Fruit fly (Drosophila melanogaster) whole organism, prepupa: Measurements from ENCODE around the gene CalpB.

Experiments
- Blimp-1 ChIP-seq: fragments of 200-800 bp; sonication (Bioruptor generic); optimal IDR thresholded peaks from 3 replicates; lab custom pipeline; 2017; ENCODE audit warnings: missing biosample characterization, missing genetic modification characterization, mild to moderate bottlenecking, moderate library complexity, missing genetic modification reagents
- CG10631 ChIP-seq: fragments of 200-800 bp; sonication (Bioruptor generic); optimal IDR thresholded peaks from 2 replicates; lab custom pipeline; 2016; ENCODE audit warnings: missing biosample characterization, missing genetic modification characterization
- CG10669 ChIP-seq: fragments of 200-800 bp; sonication (Bioruptor generic); optimal IDR thresholded peaks from 3 replicates; lab custom pipeline; 2018; ENCODE audit warnings: missing biosample characterization, mild to moderate bottlenecking, missing genetic modification characterization, moderate library complexity
- CG11294 ChIP-seq: fragments of 200-800 bp; sonication (Bioruptor generic); IDR thresholded peaks from 2 replicates; pipeline ENCODE4 v1.3.6; 2022; ENCODE audit warnings: missing biosample characterization, missing genetic modification characterization
- CG15336 ChIP-seq: fragments of 200-800 bp; sonication (Bioruptor generic); IDR thresholded peaks from 2 replicates; pipeline ENCODE4 v1.3.6; 2022; ENCODE audit warnings: missing biosample characterization, missing genetic modification characterization
- CG1621 ChIP-seq: fragments of 200-800 bp; sonication (Bioruptor generic); optimal IDR thresholded peaks from 3 replicates; lab custom pipeline; 2018; ENCODE audit warnings: missing biosample characterization, mild to moderate bottlenecking, missing genetic modification characterization
- CG16779 ChIP-seq: fragments of 200-800 bp; sonication (Bioruptor generic); optimal IDR thresholded peaks from 3 replicates; lab custom pipeline; 2017; ENCODE audit warnings: missing biosample characterization, mild to moderate bottlenecking, missing genetic modification characterization
- CG3032 ChIP-seq: fragments of 200-800 bp; optimal IDR thresholded peaks from 2 replicates; lab custom pipeline; 2019; ENCODE audit warnings: missing biosample characterization, mild to moderate bottlenecking, missing genetic modification characterization, moderate library complexity
- CG31627 ChIP-seq: fragments of 200-800 bp; sonication (Bioruptor generic); optimal IDR thresholded peaks from 3 replicates; lab custom pipeline; 2016; ENCODE audit warnings: missing biosample characterization, missing genetic modification characterization
- CG32006 ChIP-seq: fragments of 200-800 bp; sonication (Bioruptor generic); optimal IDR thresholded peaks from 3 replicates; lab custom pipeline; 2017; ENCODE audit warnings: missing biosample characterization, mild to moderate bottlenecking, missing genetic modification characterization
- CG34406 ChIP-seq: fragments of 200-800 bp; sonication (Bioruptor generic); optimal IDR thresholded peaks from 3 replicates; lab custom pipeline; 2016; ENCODE audit warnings: missing biosample characterization, missing genetic modification characterization
- CG3919 ChIP-seq: fragments of 200-800 bp; sonication (Bioruptor generic); optimal IDR thresholded peaks from 3 replicates; lab custom pipeline; 2016; ENCODE audit warnings: missing biosample characterization, missing genetic modification characterization
- CG6163 ChIP-seq: fragments of 200-800 bp; sonication (Bioruptor generic); IDR thresholded peaks from 3 replicates; pipeline ENCODE4 v1.3.6; 2022; ENCODE audit warnings: missing biosample characterization, missing genetic modification characterization
- CG6276 ChIP-seq: fragments of 200-800 bp; sonication (Bioruptor generic); optimal IDR thresholded peaks from 2 replicates; lab custom pipeline; 2017; ENCODE audit warnings: missing biosample characterization, mild to moderate bottlenecking, missing genetic modification characterization
- CG6792 ChIP-seq: fragments of 200-800 bp; sonication (Bioruptor generic); optimal IDR thresholded peaks from 3 replicates; lab custom pipeline; 2016; ENCODE audit warnings: missing biosample characterization, missing genetic modification characterization
- CG7368 ChIP-seq: fragments of 200-800 bp; sonication (Bioruptor generic); optimal IDR thresholded peaks from 3 replicates; lab custom pipeline; 2016; ENCODE audit warnings: missing biosample characterization, missing genetic modification characterization
- CG8119 ChIP-seq: fragments of 200-800 bp; sonication (Bioruptor generic); IDR thresholded peaks from 3 replicates; pipeline ENCODE4 v1.3.6; 2022; ENCODE audit warnings: missing biosample characterization, missing genetic modification characterization
- CG8319 ChIP-seq: fragments of 200-800 bp; sonication (Bioruptor generic); optimal IDR thresholded peaks from 3 replicates; lab custom pipeline; 2016; ENCODE audit warnings: missing biosample characterization, missing genetic modification characterization
- CG8632 ChIP-seq: fragments of 200-800 bp; sonication (Bioruptor generic); optimal IDR thresholded peaks from 3 replicates; lab custom pipeline; 2016; ENCODE audit warnings: missing biosample characterization, missing genetic modification characterization
- CG9139 ChIP-seq: fragments of 200-800 bp; sonication (Bioruptor generic); optimal IDR thresholded peaks from 3 replicates; lab custom pipeline; 2017; ENCODE audit warnings: missing biosample characterization, mild to moderate bottlenecking, missing genetic modification characterization
- Eip75B ChIP-seq: fragments of 200-800 bp; sonication (Bioruptor generic); optimal IDR thresholded peaks from 3 replicates; lab custom pipeline; 2016; ENCODE audit warnings: missing biosample characterization, missing genetic modification characterization
- Eip78C ChIP-seq: fragments of 200-800 bp; sonication (Bioruptor generic); peaks from one replicate; lab custom pipeline; 2016; ENCODE audit warnings: missing biosample characterization, missing genetic modification characterization
- Eip93F ChIP-seq: fragments of 200-800 bp; sonication (Bioruptor generic); optimal IDR thresholded peaks from 2 replicates; lab custom pipeline; 2016; ENCODE audit warnings: missing biosample characterization, mild to moderate bottlenecking, missing genetic modification characterization
- Ets96B ChIP-seq: fragments of 200-800 bp; optimal IDR thresholded peaks from 2 replicates; lab custom pipeline; 2019; ENCODE audit warnings: missing biosample characterization, mild to moderate bottlenecking, missing genetic modification characterization, moderate library complexity
- Met ChIP-seq: fragments of 200-800 bp; sonication (Bioruptor generic); optimal IDR thresholded peaks from 3 replicates; lab custom pipeline; 2016; ENCODE audit warnings: missing biosample characterization, missing genetic modification characterization
- OdsH ChIP-seq: fragments of 200-800 bp; sonication (Bioruptor generic); optimal IDR thresholded peaks from 3 replicates; lab custom pipeline; 2016; ENCODE audit warnings: missing biosample characterization, missing genetic modification characterization
- Smox ChIP-seq: fragments of 200-800 bp; sonication (Bioruptor generic); optimal IDR thresholded peaks from 3 replicates; lab custom pipeline; 2016; ENCODE audit warnings: missing biosample characterization, missing genetic modification characterization
- Sox102F ChIP-seq: fragments of 200-800 bp; sonication (Bioruptor generic); optimal IDR thresholded peaks from 2 replicates; lab custom pipeline; 2016; ENCODE audit warnings: missing biosample characterization, mild to moderate bottlenecking, missing genetic modification characterization
- Sox14 ChIP-seq: fragments of 200-800 bp; sonication (Bioruptor generic); optimal IDR thresholded peaks from 3 replicates; lab custom pipeline; 2016; ENCODE audit warnings: missing biosample characterization, missing genetic modification characterization
- Sox15 ChIP-seq: fragments of 200-800 bp; sonication (Bioruptor generic); optimal IDR thresholded peaks from 3 replicates; lab custom pipeline; 2016; ENCODE audit warnings: missing biosample characterization, missing genetic modification characterization
- achi ChIP-seq: fragments of 200-800 bp; sonication (Bioruptor generic); optimal IDR thresholded peaks from 3 replicates; lab custom pipeline; 2016; ENCODE audit warnings: missing biosample characterization, missing genetic modification characterization
- dsx ChIP-seq: fragments of 200-800 bp; optimal IDR thresholded peaks from 3 replicates; lab custom pipeline; 2019; ENCODE audit warnings: missing biosample characterization, mild to moderate bottlenecking, missing genetic modification characterization, moderate library complexity; ENCODE audit not compliant: poor library complexity, severe bottlenecking
- eg ChIP-seq: fragments of 200-800 bp; sonication (Bioruptor generic); IDR thresholded peaks from 3 replicates; pipeline ENCODE4 v1.3.6; 2022; ENCODE audit warnings: missing biosample characterization, missing genetic modification characterization
- esn ChIP-seq: fragments of 200-800 bp; sonication (Bioruptor generic); optimal IDR thresholded peaks from 2 replicates; lab custom pipeline; 2016; ENCODE audit warnings: missing biosample characterization, mild to moderate bottlenecking, missing genetic modification characterization, moderate library complexity
- fd59A ChIP-seq: fragments of 200-800 bp; sonication (Bioruptor generic); optimal IDR thresholded peaks from 2 replicates; lab custom pipeline; 2017; ENCODE audit warnings: missing biosample characterization, mild to moderate bottlenecking, missing genetic modification characterization, missing genetic modification reagents
- fkh ChIP-seq: fragments of 200-800 bp; sonication (Bioruptor generic); optimal IDR thresholded peaks from 3 replicates; lab custom pipeline; 2017; ENCODE audit warnings: missing biosample characterization, mild to moderate bottlenecking, missing genetic modification characterization, moderate library complexity
- pdm3 ChIP-seq: fragments of 200-800 bp; sonication (Bioruptor generic); optimal IDR thresholded peaks from 3 replicates; lab custom pipeline; 2016; ENCODE audit warnings: missing biosample characterization, missing genetic modification characterization
- salr ChIP-seq, 2 experiments: fragments of 200-800 bp; sonication (Bioruptor generic); optimal IDR thresholded peaks; 3 replicates each; lab custom pipeline; 2016 to 2018; ENCODE audit warnings: missing biosample characterization in 2 of 2, missing genetic modification characterization in 2 of 2, mild to moderate bottlenecking in 1 of 2
- spab ChIP-seq: fragments of 200-800 bp; sonication (Bioruptor generic); optimal IDR thresholded peaks from 2 replicates; lab custom pipeline; 2017; ENCODE audit warnings: missing biosample characterization, mild to moderate bottlenecking, missing genetic modification characterization, missing genetic modification reagents
- ss ChIP-seq, 2 experiments: fragments of 200-800 bp; sonication (Bioruptor generic); optimal IDR thresholded peaks; 2 replicates in 1 of 2; 3 replicates in 1 of 2; lab custom pipeline; 2017 to 2018; ENCODE audit warnings: mild to moderate bottlenecking in 2 of 2, missing biosample characterization in 2 of 2, missing genetic modification characterization in 2 of 2, moderate library complexity in 1 of 2
- svp ChIP-seq: fragments of 200-800 bp; sonication (Bioruptor generic); peaks from one replicate; lab custom pipeline; 2016; ENCODE audit warnings: missing biosample characterization, missing genetic modification characterization
- topi ChIP-seq: fragments of 200-800 bp; sonication (Bioruptor generic); optimal IDR thresholded peaks from 3 replicates; lab custom pipeline; 2016; ENCODE audit warnings: missing biosample characterization, missing genetic modification characterization

CalpB gene

DNA sequence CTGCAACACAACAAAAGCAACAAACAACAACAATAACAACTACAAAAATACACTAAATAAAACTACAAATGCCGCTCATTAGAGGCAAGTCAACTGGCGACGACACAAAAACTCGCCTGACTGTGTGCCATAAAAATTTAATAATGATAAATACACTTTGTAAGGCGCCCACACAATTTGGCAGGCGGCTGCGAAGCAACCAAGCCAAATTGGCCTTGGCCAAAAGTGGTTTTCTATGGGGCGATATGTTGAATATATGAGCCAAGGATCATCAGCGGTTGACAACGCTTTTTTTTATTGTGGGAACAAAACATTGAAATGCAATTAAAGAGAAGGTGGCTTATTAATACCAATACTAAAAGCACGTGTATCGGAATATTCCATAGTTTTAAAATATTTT, 38.4 kb upstream of the CalpB start:
- TF ChIP-seq achi (GFP tag; lab: Kevin White, UChicago) (no peak), fkh (GFP tag; lab: Kevin White, UChicago) (no peak), CG7368 (GFP tag; lab: Kevin White, UChicago) (no peak), spab (no peak), Eip78C (no peak), CG10631 (GFP tag; lab: Kevin White, UChicago) (no peak), CG8119 (GFP tag; lab: Robert Waterston, UW) (no peak), CG32006 (GFP tag; lab: Kevin White, UChicago) (no peak), CG6792 (GFP tag; lab: Kevin White, UChicago) (no peak), CG3032 (no peak)

DNA sequence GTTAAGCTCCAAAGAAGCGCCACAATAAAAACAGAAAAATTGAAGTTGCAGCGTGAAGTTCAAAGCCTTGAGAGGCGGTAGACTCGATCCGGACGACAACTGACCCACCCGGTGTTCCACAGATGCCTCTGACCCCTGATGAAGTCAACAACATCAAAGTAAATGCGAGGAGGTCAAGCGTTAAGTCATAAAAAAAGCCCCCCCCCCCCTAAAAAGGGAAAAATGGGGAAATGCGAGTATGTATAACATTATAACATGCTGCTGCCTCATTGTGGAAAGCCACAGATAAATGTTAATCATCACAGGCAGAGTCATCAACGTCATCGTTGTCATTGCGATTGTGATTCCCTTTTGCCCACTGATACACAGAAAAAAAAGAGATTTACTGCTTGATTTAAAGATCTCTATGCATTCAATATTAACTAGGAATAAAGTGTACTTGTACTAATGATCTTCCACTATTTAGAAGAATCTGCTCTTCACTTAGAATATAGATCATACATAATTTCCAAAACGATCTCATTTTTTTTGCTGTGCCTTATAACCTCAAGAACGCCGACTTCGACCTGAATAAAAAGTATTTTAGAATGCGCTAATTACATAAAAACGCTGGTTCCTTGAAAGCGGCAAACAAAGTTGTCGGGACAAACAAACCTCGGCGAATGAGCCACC, 37.4 kb upstream of the CalpB start:
- TF ChIP-seq pdm3: peak; percentile 19
- peak; percentile 10 for TF ChIP-seq esn (GFP tag; lab: Kevin White, UChicago)
- TF ChIP-seq Sox14 (GFP tag; lab: Kevin White, UChicago): peak; percentile 3
- TF ChIP-seq OdsH (GFP tag; lab: Kevin White, UChicago): peak; percentile 8
- TF ChIP-seq CG3032: peak; percentile 5
- peak; percentile 25 for TF ChIP-seq CG10631 (GFP tag; lab: Kevin White, UChicago)
- TF ChIP-seq Eip93F (GFP tag; lab: Kevin White, UChicago): no peak
- TF ChIP-seq Eip78C: peak; percentile 56
- TF ChIP-seq Ets96B (tag; lab: Kevin White, UChicago): peak; percentile 0
- no peak for TF ChIP-seq CG31627 (GFP tag; lab: Kevin White, UChicago)
- TF ChIP-seq eg (GFP tag; lab: Robert Waterston, UW): no peak
- TF ChIP-seq topi (GFP tag; lab: Kevin White, UChicago): peak; percentile 1
- TF ChIP-seq Met (GFP tag; lab: Kevin White, UChicago): peak; percentile 16
- TF ChIP-seq svp (GFP tag; lab: Kevin White, UChicago): peak; percentile 85

DNA sequence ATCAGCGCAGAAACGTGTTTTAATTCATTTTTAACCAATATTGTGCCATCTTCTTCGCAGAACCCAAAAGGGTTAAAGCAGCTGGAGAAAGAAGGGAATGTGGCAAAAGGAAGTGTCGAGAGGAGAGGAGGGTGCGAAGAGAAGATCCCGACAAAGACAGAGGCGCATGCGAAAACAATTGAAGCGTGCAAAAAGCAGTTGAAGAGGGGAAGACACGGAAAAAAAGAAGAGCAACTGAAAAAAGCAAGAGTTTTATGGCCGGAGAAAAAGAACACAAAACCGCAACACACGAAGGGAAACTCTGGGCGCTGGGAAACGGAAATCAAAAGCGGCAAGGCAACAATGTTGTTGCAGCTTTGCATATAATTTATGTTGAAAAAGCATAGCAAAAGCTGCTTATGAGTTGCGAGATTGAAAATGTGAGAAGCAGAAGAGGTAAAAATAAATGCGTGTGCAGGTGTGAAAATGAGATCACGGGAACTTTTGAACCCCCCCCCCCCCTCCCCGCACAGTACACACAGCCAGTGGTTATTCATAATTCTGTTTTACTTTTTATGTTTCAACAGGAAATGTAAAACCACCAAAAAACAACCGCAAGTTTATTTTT, 35.3 kb upstream of the CalpB start:
- TF ChIP-seq Sox102F (GFP tag; lab: Kevin White, UChicago) (peak; percentile 55), CG9139 (no peak), Eip78C (peak; percentile 54), Blimp-1 (peak; percentile 87), CG1621 (peak; percentile 73), Sox14 (GFP tag; lab: Kevin White, UChicago) (peak; percentile 31), CG8632 (GFP tag; lab: Kevin White, UChicago) (peak; percentile 11), CG3032 (peak; percentile 29), svp (GFP tag; lab: Kevin White, UChicago) (no peak), fd59A (GFP tag; lab: Kevin White, UChicago) (peak; percentile 13), achi (GFP tag; lab: Kevin White, UChicago) (peak; percentile 6), Ets96B (tag; lab: Kevin White, UChicago) (peak; percentile 8), ss (GFP tag; optimal IDR thresholded peaks at IDR 0.05; lab: Kevin White, UChicago) (peak; percentile 40 to 43), CG8319 (GFP tag; lab: Kevin White, UChicago) (no peak), Met (GFP tag; lab: Kevin White, UChicago) (peak; percentile 7), dsx (GFP tag; lab: Kevin White, UChicago) (peak; percentile 87)

DNA sequence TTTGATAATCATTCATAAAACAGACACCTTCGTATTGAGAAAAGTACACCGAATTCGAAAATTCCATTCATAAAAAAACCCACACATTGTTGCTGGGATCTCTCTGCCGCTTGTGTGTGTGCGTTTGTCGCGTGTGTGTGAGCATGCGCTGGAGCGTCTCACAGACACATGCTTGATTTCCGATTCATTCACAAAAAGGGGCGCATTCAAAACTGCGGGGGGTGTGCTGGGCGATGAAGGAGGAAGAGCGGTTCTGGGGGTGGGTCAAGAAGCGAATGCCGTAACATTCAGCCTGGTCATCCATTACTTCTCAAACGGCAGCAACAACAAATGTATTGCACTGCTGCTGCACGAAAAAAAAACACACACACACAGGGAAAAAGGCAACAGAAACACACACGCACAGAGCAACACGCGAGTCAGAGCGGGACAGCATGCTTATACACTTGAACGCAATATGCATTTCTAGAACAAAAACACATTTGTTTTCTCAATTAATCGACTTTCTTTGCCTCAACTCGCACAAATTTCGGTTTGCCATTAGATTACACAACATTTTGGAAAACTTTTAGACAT, 34.6 kb upstream of the CalpB start:
- TF ChIP-seq CG15336 (GFP tag; lab: Robert Waterston, UW) (no peak; the same call in 1 of the 2 replicates), CG7368 (GFP tag; lab: Kevin White, UChicago) (peak; percentile 14), CG6163 (GFP tag; lab: Robert Waterston, UW) (peak; percentile 66), Sox14 (GFP tag; lab: Kevin White, UChicago) (peak; percentile 62), Sox15 (GFP tag; lab: Kevin White, UChicago) (no peak), CG31627 (GFP tag; lab: Kevin White, UChicago) (no peak), CG6276 (GFP tag; lab: Kevin White, UChicago) (peak; percentile 1), svp (GFP tag; lab: Kevin White, UChicago) (peak; percentile 72), ss (GFP tag; optimal IDR thresholded peaks at IDR 0.05; lab: Kevin White, UChicago) (peak; percentile 30 to 40), Eip78C (no peak), CG10669 (GFP tag; lab: Kevin White, UChicago) (no peak), CG11294 (no peak), CG34406 (GFP tag; lab: Kevin White, UChicago) (no peak), Smox (GFP tag; lab: Kevin White, UChicago) (no peak), CG3919 (peak; percentile 42), CG16779 (tag; lab: Kevin White, UChicago) (peak; percentile 56), CG32006 (GFP tag; lab: Kevin White, UChicago) (no peak), salr (GFP tag; optimal IDR thresholded peaks at IDR 0.05; lab: Kevin White, UChicago) (peak in 1 of 2 experiments; percentile 7), Eip75B (GFP tag; lab: Kevin White, UChicago) (peak; percentile 37), eg (GFP tag; lab: Robert Waterston, UW) (peak; percentile 44; the same call in 1 of the 3 replicates)
